Worm (Caenorhabditis elegans): ENCODE measurements around the gene cgr-1.

ce11 chrX:3583436-3583835, 16.8 kb downstream of the cgr-1 start:
- TF ChIP-seq pha-4 (tag; optimal IDR thresholded peaks at IDR 0.05), result no peak
- TF ChIP-seq nhr-237 (tag; optimal IDR thresholded peaks at IDR 0.05), result no peak
- TF ChIP-seq zip-8 (tag; optimal IDR thresholded peaks at IDR 0.05), result no peak
- no peak for TF ChIP-seq elt-3 (tag; optimal IDR thresholded peaks at IDR 0.05)
- no peak for TF ChIP-seq nhr-28 (tag; optimal IDR thresholded peaks at IDR 0.05)
- TF ChIP-seq nhr-12 (tag; optimal IDR thresholded peaks at IDR 0.05), result no peak
- no peak for TF ChIP-seq unc-62 (GFP tag; optimal IDR thresholded peaks at IDR 0.05)
- no peak for TF ChIP-seq ces-1 (GFP tag; optimal IDR thresholded peaks at IDR 0.05)
- TF ChIP-seq unc-39 (tag; optimal IDR thresholded peaks at IDR 0.05), result no peak
- TF ChIP-seq ztf-11 (tag; optimal IDR thresholded peaks at IDR 0.05), result no peak
- TF ChIP-seq snpc-4 (tag; optimal IDR thresholded peaks at IDR 0.05), result no peak
- TF ChIP-seq blmp-1 (tag; optimal IDR thresholded peaks at IDR 0.05), result no peak

All from whole organism, mixed stage, embryonic.